Worm (Caenorhabditis elegans) whole organism, midembryonic: ENCODE results near the gene math-39.

Experiments used
- T22C8.4 ChIP-seq: fragments of 200-800 bp; sonication (Bioruptor generic); IDR thresholded peaks from 2 replicates; pipeline ENCODE4 v1.3.6; 2022; ENCODE audit warnings: missing genetic modification characterization, missing compliant biosample characterization
- flt-1 ChIP-seq: fragments of 200-800 bp; sonication (Bioruptor generic); IDR thresholded peaks from 2 replicates; pipeline ENCODE4 v1.3.6; 2022; ENCODE audit warnings: missing genetic modification characterization, missing compliant biosample characterization
- klf-2 ChIP-seq: fragments of 200-800 bp; sonication (Bioruptor generic); conservative IDR thresholded peaks from 2 replicates; pipeline ENCODE4 v1.3.6; 2022; ENCODE audit warnings: missing genetic modification reagents, missing genetic modification characterization, missing compliant biosample characterization
- med-1 ChIP-seq: sonication (generic microtip); optimal IDR thresholded peaks from 2 replicates; lab custom pipeline; 2017; ENCODE audit warnings: missing genetic modification characterization, mild to moderate bottlenecking, missing compliant biosample characterization, antibody characterized with exemption, missing genetic modification reagents; ENCODE audit not compliant: insufficient read depth
- ref-1 ChIP-seq: fragments of 200-800 bp; sonication (Bioruptor generic); conservative IDR thresholded peaks from 2 replicates; pipeline ENCODE4 v1.3.6; 2022; ENCODE audit warnings: missing genetic modification reagents, missing genetic modification characterization, missing compliant biosample characterization
- tab-1 ChIP-seq: fragments of 200-800 bp; sonication (Bioruptor generic); IDR thresholded peaks from 2 replicates; pipeline ENCODE4 v1.3.6; 2022; ENCODE audit warnings: missing genetic modification characterization, missing compliant biosample characterization
- ztf-23 ChIP-seq: fragments of 200-800 bp; sonication (Bioruptor generic); IDR thresholded peaks from 2 replicates; pipeline ENCODE4 v1.3.6; 2022; ENCODE audit warnings: missing genetic modification reagents, missing genetic modification characterization, missing compliant biosample characterization
- ztf-29 ChIP-seq: fragments of 200-800 bp; sonication (Bioruptor generic); IDR thresholded peaks from 2 replicates; pipeline ENCODE4 v1.3.6; 2022; ENCODE audit warnings: missing genetic modification reagents, missing genetic modification characterization, missing compliant biosample characterization

DNA sequence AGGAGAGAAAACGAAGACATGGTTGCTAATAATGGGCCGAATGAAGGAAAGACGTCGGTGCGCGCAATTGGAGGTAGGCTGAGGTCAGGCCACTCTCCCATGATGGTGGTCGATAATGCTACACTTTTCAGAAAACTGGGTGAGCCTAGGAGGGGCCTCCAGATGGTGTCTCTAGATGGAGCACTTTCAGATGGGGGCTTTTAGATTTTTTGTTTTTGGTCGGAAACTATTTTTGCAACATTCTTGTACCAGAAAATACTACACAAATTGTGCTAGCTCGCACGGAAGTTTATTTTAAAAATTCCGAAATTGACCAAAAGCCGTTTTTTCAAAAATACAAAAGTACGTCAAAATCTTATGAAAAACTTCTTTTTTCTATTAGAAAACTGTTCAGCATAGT lies 13.8 kb upstream of the math-39 start, which contains the start of gene fbxb-10:
- no peak for TF ChIP-seq flt-1 (GFP tag; lab: Robert Waterston, UW)
- TF ChIP-seq ztf-23 (GFP tag; lab: Robert Waterston, UW), result no peak
- no peak for TF ChIP-seq T22C8.4 (GFP tag; lab: Robert Waterston, UW)
- no peak for TF ChIP-seq tab-1 (GFP tag; lab: Robert Waterston, UW)
- TF ChIP-seq ztf-29 (GFP tag; lab: Robert Waterston, UW), result no peak
- no peak for TF ChIP-seq klf-2 (GFP tag; lab: Robert Waterston, UW)
- TF ChIP-seq ref-1 (GFP tag; lab: Robert Waterston, UW), result no peak
- no peak for TF ChIP-seq med-1
